Fruit fly (Drosophila melanogaster) Kc167 (cell line): ENCODE measurements around the gene CG14151.

Experiments used
- Myc ChIP-seq: fragments of >200 bp; optimal IDR thresholded peaks from 2 replicates; lab custom pipeline; 2017; ENCODE audit warnings: missing external identifiers
- Sin3A ChIP-seq: fragments of >200 bp; optimal IDR thresholded peaks from 2 replicates; lab custom pipeline; 2018; ENCODE audit warnings: missing external identifiers
- h ChIP-seq: fragments of >200 bp; optimal IDR thresholded peaks from 3 replicates; lab custom pipeline; 2018; ENCODE audit warnings: missing external identifiers
- insv ChIP-seq: fragments of >200 bp; optimal IDR thresholded peaks from 3 replicates; lab custom pipeline; 2018; ENCODE audit warnings: missing external identifiers
- psq ChIP-seq: fragments of >200 bp; optimal IDR thresholded peaks from 2 replicates; lab custom pipeline; 2017; ENCODE audit warnings: missing external identifiers
- ttk ChIP-seq: sonication (Bioruptor generic); optimal IDR thresholded peaks from 2 replicates; lab custom pipeline; 2017; ENCODE audit warnings: missing external identifiers

Gene CG14151

dm6 chr3L:10623476-10623875 is 4.8 kb downstream of the CG14151 start, which contains the start of gene CG42521:
Gene CG42521 (minus strand): TSS chr3L:10623576.
- no peak for TF ChIP-seq h (lab: Kevin White, UChicago)
- TF ChIP-seq Myc (lab: Kevin White, UChicago), result no peak
- no peak for TF ChIP-seq psq (lab: Kevin White, UChicago)
- no peak for TF ChIP-seq Sin3A (lab: Kevin White, UChicago)
- TF ChIP-seq insv (lab: Kevin White, UChicago), result no peak

dm6 chr3L:10599512-10599911 is 28.8 kb downstream of the CG14151 start:
- no peak for TF ChIP-seq psq (lab: Kevin White, UChicago)
- TF ChIP-seq ttk (lab: Kevin White, UChicago), result no peak
- TF ChIP-seq h (lab: Kevin White, UChicago), result no peak
- no peak for TF ChIP-seq Sin3A (lab: Kevin White, UChicago)
- no peak for TF ChIP-seq Myc (lab: Kevin White, UChicago)
- no peak for TF ChIP-seq insv (lab: Kevin White, UChicago)

dm6 chr3L:10584965-10585364 is 43.3 kb downstream of the CG14151 start:
- TF ChIP-seq insv (lab: Kevin White, UChicago) (no peak), psq (lab: Kevin White, UChicago) (no peak), Sin3A (lab: Kevin White, UChicago) (no peak), ttk (lab: Kevin White, UChicago) (no peak), h (lab: Kevin White, UChicago) (no peak), Myc (lab: Kevin White, UChicago) (no peak)

- TF ChIP-seq Sin3A (lab: Kevin White, UChicago) (no peak), insv (lab: Kevin White, UChicago) (no peak), Myc (lab: Kevin White, UChicago) (no peak), h (lab: Kevin White, UChicago) (no peak), ttk (lab: Kevin White, UChicago) (no peak), psq (lab: Kevin White, UChicago) (no peak)
Measured at dm6 chr3L:10581688-10582288, 46.5 kb downstream of the CG14151 start.
